Worm (Caenorhabditis elegans): ENCODE measurements around the gene Y62E10A.3.

Gene Y62E10A.3

DNA sequence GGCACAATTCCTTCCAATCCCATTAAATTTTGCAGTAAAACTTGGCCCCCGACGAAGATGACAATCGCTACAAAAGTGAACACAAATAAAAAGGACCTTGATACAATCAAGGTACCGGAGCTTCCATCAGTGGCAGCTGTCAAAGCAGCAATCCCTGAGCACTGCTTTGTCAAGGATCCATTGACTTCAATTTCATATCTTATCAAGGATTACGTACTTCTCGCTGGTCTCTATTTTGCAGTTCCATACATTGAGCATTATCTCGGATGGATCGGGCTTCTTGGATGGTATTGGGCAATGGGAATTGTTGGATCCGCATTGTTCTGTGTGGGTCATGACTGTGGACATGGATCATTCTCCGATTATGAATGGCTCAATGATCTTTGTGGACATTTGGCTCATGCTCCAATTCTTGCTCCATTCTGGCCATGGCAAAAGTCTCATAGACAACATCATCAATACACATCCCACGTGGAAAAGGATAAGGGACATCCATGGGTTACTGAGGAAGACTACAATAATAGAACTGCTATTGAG lies 36.2 kb downstream of the Y62E10A.3 start, which contains the start of gene fat-2:
Gene fat-2 (plus strand): TSS at position 51 of the 537 bp plus-strand sequence.
- TF ChIP-seq unc-39 (tag; optimal IDR thresholded peaks at IDR 0.05) (no peak), ham-2 (GFP tag; optimal IDR thresholded peaks at IDR 0.05) (no peak), lin-32 (GFP tag; optimal IDR thresholded peaks at IDR 0.05) (no peak), zip-8 (tag; optimal IDR thresholded peaks at IDR 0.05) (no peak), mep-1 (tag; optimal IDR thresholded peaks at IDR 0.05) (no peak), ztf-11 (tag; optimal IDR thresholded peaks at IDR 0.05) (no peak), sem-2 (GFP tag; optimal IDR thresholded peaks at IDR 0.05) (no peak)

DNA sequence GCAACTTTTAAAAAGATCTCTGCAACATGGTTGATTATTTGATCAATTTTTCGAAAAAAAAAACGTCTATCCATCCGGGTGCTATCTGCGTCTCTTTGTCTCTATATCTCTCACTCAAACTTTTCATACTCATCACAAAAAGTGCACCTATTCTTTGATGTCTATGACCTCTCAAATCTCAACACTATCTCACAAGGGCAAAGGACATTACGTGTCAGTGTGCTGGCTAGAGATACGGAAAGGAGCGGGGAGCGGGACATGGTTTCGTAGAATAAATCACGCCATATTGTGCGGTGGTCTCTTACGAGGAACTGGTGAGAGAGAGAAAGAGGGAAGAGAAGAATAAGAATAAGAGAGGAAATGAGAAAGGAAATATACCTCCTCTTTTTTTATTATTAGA lies 37.6 kb downstream of the Y62E10A.3 start:
- TF ChIP-seq elt-3 (tag; optimal IDR thresholded peaks at IDR 0.05), result no peak
- TF ChIP-seq hlh-1 (tag; optimal IDR thresholded peaks at IDR 0.05), result no peak
- no peak for TF ChIP-seq blmp-1 (tag; optimal IDR thresholded peaks at IDR 0.05)
- no peak for TF ChIP-seq nhr-76 (tag; optimal IDR thresholded peaks at IDR 0.05)

DNA sequence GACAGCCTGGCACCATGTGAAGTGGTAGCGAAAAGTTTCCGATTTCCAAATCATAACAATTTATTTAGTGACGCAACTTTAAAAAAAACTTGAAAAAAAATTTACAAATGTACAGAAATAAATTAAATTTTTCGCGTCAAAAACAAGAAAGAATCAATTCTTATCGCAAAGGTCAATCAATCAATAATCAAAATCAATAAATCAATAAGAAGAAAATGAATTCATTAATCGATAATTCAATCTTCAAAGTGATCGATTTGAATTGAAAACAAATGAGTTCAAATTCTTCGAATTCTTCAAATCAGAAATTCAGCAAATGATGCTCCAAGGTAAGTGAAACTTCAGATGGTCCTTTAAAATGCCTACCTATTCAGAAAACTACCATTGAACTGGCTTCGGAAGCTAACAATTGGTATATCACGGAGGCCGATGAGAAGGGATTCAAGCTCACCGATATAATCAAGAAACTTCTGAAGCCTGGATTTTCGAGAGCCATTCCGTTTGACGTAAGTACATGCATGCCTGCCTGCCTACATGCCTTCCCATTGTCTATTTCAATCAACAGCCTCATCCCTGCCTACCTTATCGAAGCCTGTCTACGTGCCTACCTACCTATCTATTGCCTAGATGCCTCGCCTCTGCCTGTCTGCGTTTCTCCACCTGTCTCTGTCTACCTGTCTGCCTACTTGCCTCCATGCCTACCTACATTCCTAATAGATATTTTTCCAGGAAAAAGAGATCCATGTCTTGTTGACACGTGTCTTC lies 40.0 kb downstream of the Y62E10A.3 start:
- TF ChIP-seq tbx-8 (GFP tag; optimal IDR thresholded peaks at IDR 0.05) (no peak), flh-1 (GFP tag; optimal IDR thresholded peaks at IDR 0.05) (no peak), hlh-1 (tag; optimal IDR thresholded peaks at IDR 0.05) (no peak), ceh-43 (GFP tag; optimal IDR thresholded peaks at IDR 0.05) (no peak), nhr-12 (tag; optimal IDR thresholded peaks at IDR 0.05) (no peak), ces-1 (GFP tag; optimal IDR thresholded peaks at IDR 0.05) (no peak), drap-1 (GFP tag; optimal IDR thresholded peaks at IDR 0.05) (no peak), sptf-1 (tag; optimal IDR thresholded peaks at IDR 0.05) (no peak), lsy-2 (tag; optimal IDR thresholded peaks at IDR 0.05) (no peak), bed-3 (GFP tag; optimal IDR thresholded peaks at IDR 0.05) (no peak), cnd-1 (tag; optimal IDR thresholded peaks at IDR 0.05) (no peak), ceh-83 (GFP tag; optimal IDR thresholded peaks at IDR 0.05) (no peak), mep-1 (tag; optimal IDR thresholded peaks at IDR 0.05) (no peak), lin-13 (tag; optimal IDR thresholded peaks at IDR 0.05) (no peak), nhr-28 (tag; optimal IDR thresholded peaks at IDR 0.05) (no peak), nhr-237 (tag; optimal IDR thresholded peaks at IDR 0.05) (no peak), unc-120 (tag; optimal IDR thresholded peaks at IDR 0.05; ENCODE audit: poor library complexity, severe bottlenecking) (no peak)

DNA sequence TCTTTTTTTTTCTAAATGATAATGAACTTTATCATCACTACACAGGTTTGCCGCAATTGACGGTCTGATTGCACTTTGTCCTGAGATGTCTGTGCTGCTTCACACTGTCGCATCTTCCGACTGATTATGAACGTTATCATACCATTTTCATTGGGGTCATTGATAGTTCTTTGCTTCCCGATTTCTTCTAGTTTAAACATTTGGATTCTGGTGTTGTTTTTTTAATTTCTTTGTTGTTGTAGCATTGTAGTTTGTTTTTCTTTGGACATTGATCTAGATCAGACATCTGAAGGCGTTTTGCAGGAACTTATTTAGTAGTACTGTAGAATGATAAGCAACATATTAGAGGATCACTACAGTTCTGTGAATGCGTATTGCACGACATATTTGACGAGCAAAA lies 41.3 kb downstream of the Y62E10A.3 start:
- no peak for TF ChIP-seq mab-5 (tag; optimal IDR thresholded peaks at IDR 0.05)
- no peak for TF ChIP-seq sptf-1 (tag; optimal IDR thresholded peaks at IDR 0.05)
- no peak for TF ChIP-seq unc-62 (GFP tag; optimal IDR thresholded peaks at IDR 0.05)

DNA sequence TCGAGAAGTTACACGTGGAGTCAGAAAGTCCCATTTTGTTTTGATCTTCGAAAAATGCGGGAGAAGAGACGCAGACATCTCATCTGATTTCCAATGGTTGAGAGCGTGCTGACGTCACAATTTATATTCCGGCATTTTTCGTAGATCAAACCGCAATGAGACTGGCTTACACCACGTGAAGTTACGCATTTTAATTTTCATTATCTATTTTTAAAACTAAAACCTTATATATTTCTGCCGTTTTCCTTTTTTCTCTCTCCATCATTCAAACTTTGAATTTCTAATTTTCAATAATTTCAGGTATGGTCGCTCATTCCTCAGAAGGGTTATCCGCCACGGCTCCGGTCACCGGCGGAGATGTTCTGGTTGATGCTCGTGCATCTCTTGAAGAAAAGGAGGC lies 44.7 kb downstream of the Y62E10A.3 start, which contains the start of gene fat-1:
Gene fat-1 (plus strand): TSS at position 301 of the 400 bp plus-strand sequence.
- TF ChIP-seq M03D4.4 (tag; optimal IDR thresholded peaks at IDR 0.05), result no peak
- no peak for TF ChIP-seq lin-13 (tag; optimal IDR thresholded peaks at IDR 0.05)
- TF ChIP-seq ceh-39 (tag; optimal IDR thresholded peaks at IDR 0.05), result no peak
- TF ChIP-seq tbx-8 (GFP tag; optimal IDR thresholded peaks at IDR 0.05), result no peak
- no peak for TF ChIP-seq unc-120 (tag; optimal IDR thresholded peaks at IDR 0.05; ENCODE audit: poor library complexity, severe bottlenecking)
- TF ChIP-seq nhr-2 (tag; optimal IDR thresholded peaks at IDR 0.05), result no peak
- no peak for TF ChIP-seq bed-3 (GFP tag; optimal IDR thresholded peaks at IDR 0.05)
- no peak for TF ChIP-seq ceh-83 (GFP tag; optimal IDR thresholded peaks at IDR 0.05)
- no peak for TF ChIP-seq nhr-76 (tag; optimal IDR thresholded peaks at IDR 0.05)
- no peak for TF ChIP-seq ham-2 (GFP tag; optimal IDR thresholded peaks at IDR 0.05)
- no peak for TF ChIP-seq ces-1 (GFP tag; optimal IDR thresholded peaks at IDR 0.05)
